Worm (Caenorhabditis elegans) whole organism, L4 larva: ENCODE results near the gene F52G3.8.
A peak's percentile ranks its signal among the peaks of the same experiment; 100 is the strongest.

Experiments used
- F37D6.2 ChIP-seq: sonication (generic microtip); optimal IDR thresholded peaks from 2 replicates; lab custom pipeline; 2016; ENCODE audit warnings: mild to moderate bottlenecking, missing genetic modification characterization, missing compliant biosample characterization
- F44E2.7 ChIP-seq: fragments of 200-800 bp; sonication (Bioruptor generic); IDR thresholded peaks from 2 replicates; pipeline ENCODE4 v2.1.2; 2022; ENCODE audit warnings: missing genetic modification characterization, missing compliant biosample characterization
- Y48G9A.11 ChIP-seq: fragments of 200-800 bp; sonication (Bioruptor generic); IDR thresholded peaks from 2 replicates; pipeline ENCODE4 v1.3.6; 2022; ENCODE audit warnings: missing genetic modification reagents, missing genetic modification characterization, missing compliant biosample characterization
- Y5F2A.4 ChIP-seq: fragments of 200-800 bp; sonication (Bioruptor generic); optimal IDR thresholded peaks from 2 replicates; lab custom pipeline; 2018; ENCODE audit warnings: mild to moderate bottlenecking, missing genetic modification characterization, missing compliant biosample characterization
- aha-1 ChIP-seq: fragments of 150-350 bp; peaks from one replicate; lab custom pipeline; 2014; ENCODE audit warnings: missing biosample characterization, missing genetic modification characterization
- ama-1 ChIP-seq: fragments of 150-350 bp; optimal IDR thresholded peaks from 2 replicates; lab custom pipeline; 2014; ENCODE audit warnings: inconsistent platforms, mixed read lengths
- attf-4 ChIP-seq: sonication (generic microtip); optimal IDR thresholded peaks from 3 replicates; lab custom pipeline; 2017; ENCODE audit warnings: missing biosample characterization, missing genetic modification characterization
- ceh-20 ChIP-seq: fragments of 200-800 bp; sonication (Bioruptor generic); IDR thresholded peaks from 2 replicates; pipeline ENCODE4 v1.3.6; 2022; ENCODE audit warnings: missing genetic modification reagents, missing genetic modification characterization, missing compliant biosample characterization
- cey-2 ChIP-seq: sonication (generic microtip); optimal IDR thresholded peaks from 3 replicates; lab custom pipeline; 2017; ENCODE audit warnings: missing genetic modification characterization, mild to moderate bottlenecking, missing compliant biosample characterization, antibody characterized with exemption, borderline replicate concordance; ENCODE audit not compliant: insufficient read depth
- ctbp-1 ChIP-seq: fragments of 200-800 bp; sonication (Bioruptor generic); IDR thresholded peaks from 2 replicates; pipeline ENCODE4 v1.3.6; 2022; ENCODE audit warnings: missing genetic modification reagents, missing genetic modification characterization, missing compliant biosample characterization
- daf-12 ChIP-seq: fragments of 150-350 bp; optimal IDR thresholded peaks from 2 replicates; lab custom pipeline; 2014; ENCODE audit warnings: missing biosample characterization, missing genetic modification reagents, missing genetic modification characterization
- daf-19 ChIP-seq: fragments of 200-800 bp; sonication (Bioruptor generic); conservative IDR thresholded peaks from 2 replicates; pipeline ENCODE4 v1.3.6; 2022; ENCODE audit warnings: missing genetic modification characterization, missing compliant biosample characterization
- daf-8 ChIP-seq: fragments of 200-800 bp; sonication (Bioruptor generic); IDR thresholded peaks from 2 replicates; pipeline ENCODE4 v1.3.6; 2022; ENCODE audit warnings: missing genetic modification characterization, missing compliant biosample characterization
- dmd-6 ChIP-seq: fragments of 200-800 bp; sonication (Bioruptor generic); IDR thresholded peaks from 2 replicates; pipeline ENCODE4 v1.3.6; 2022; ENCODE audit warnings: missing genetic modification reagents, missing genetic modification characterization, missing compliant biosample characterization
- dpl-1 ChIP-seq: fragments of 150-350 bp; optimal IDR thresholded peaks from 2 replicates; lab custom pipeline; 2014; ENCODE audit warnings: missing biosample characterization, missing genetic modification reagents, missing genetic modification characterization
- hlh-11 ChIP-seq: fragments of 200-800 bp; sonication (Bioruptor generic); optimal IDR thresholded peaks from 2 replicates; lab custom pipeline; 2018; ENCODE audit warnings: mild to moderate bottlenecking, missing genetic modification characterization, missing compliant biosample characterization
- hmg-1.1 ChIP-seq: fragments of 200-800 bp; sonication (Bioruptor generic); IDR thresholded peaks from 2 replicates; pipeline ENCODE4 v1.3.6; 2022; ENCODE audit warnings: missing genetic modification reagents, missing genetic modification characterization, missing compliant biosample characterization
- jun-1 ChIP-seq: fragments of 150-350 bp; optimal IDR thresholded peaks from 2 replicates; lab custom pipeline; 2014; ENCODE audit warnings: missing biosample characterization, missing genetic modification reagents, missing genetic modification characterization
- lim-7 ChIP-seq: fragments of 200-800 bp; sonication (Bioruptor generic); IDR thresholded peaks from 2 replicates; pipeline ENCODE4 v1.3.6; 2022; ENCODE audit warnings: missing genetic modification characterization, missing compliant biosample characterization
- lin-15B ChIP-seq: fragments of 150-350 bp; sonication (generic microtip); optimal IDR thresholded peaks from 3 replicates; lab custom pipeline; 2014; ENCODE audit warnings: missing biosample characterization, missing genetic modification characterization
- lin-38 ChIP-seq: fragments of 200-800 bp; sonication (Bioruptor generic); IDR thresholded peaks from 2 replicates; pipeline ENCODE4 v1.3.6; 2022; ENCODE audit warnings: missing genetic modification reagents, missing genetic modification characterization, missing compliant biosample characterization
- lin-39 ChIP-seq: fragments of 150-350 bp; optimal IDR thresholded peaks from 2 replicates; lab custom pipeline; 2014; ENCODE audit warnings: missing biosample characterization, missing genetic modification reagents, missing genetic modification characterization
- lsy-2 ChIP-seq, 2 experiments: fragments of 150-350 bp in 1 of 2; sonication (generic microtip) in 1 of 2; optimal IDR thresholded peaks; 2 replicates each; lab custom pipeline; 2014 to 2017; ENCODE audit warnings: missing biosample characterization in 2 of 2, missing genetic modification characterization in 2 of 2
- mdl-1 ChIP-seq, 2 experiments: fragments of 150-350 bp in 1 of 2; sonication (generic microtip) in 1 of 2; optimal IDR thresholded peaks; 2 replicates each; lab custom pipeline; 2014 to 2017; ENCODE audit warnings: missing biosample characterization in 2 of 2, missing genetic modification characterization in 2 of 2
- mdt-29 ChIP-seq: fragments of 200-800 bp; sonication (Bioruptor generic); IDR thresholded peaks from 2 replicates; pipeline ENCODE4 v1.3.6; 2022; ENCODE audit warnings: missing genetic modification reagents, missing genetic modification characterization, missing compliant biosample characterization
- mep-1 ChIP-seq: fragments of 150-350 bp; sonication (generic microtip); optimal IDR thresholded peaks from 3 replicates; lab custom pipeline; 2014; ENCODE audit warnings: missing biosample characterization, missing genetic modification characterization
- mes-2 ChIP-seq: sonication (generic microtip); optimal IDR thresholded peaks from 2 replicates; lab custom pipeline; 2016; ENCODE audit warnings: missing genotype, mild to moderate bottlenecking, missing genetic modification characterization, missing compliant biosample characterization; ENCODE audit not compliant: poor library complexity, severe bottlenecking
- mxl-2 ChIP-seq: fragments of 200-800 bp; sonication (Bioruptor generic); conservative IDR thresholded peaks from 2 replicates; pipeline ENCODE4 v1.3.6; 2022; ENCODE audit warnings: missing genetic modification reagents, missing genetic modification characterization, missing compliant biosample characterization
- mxl-3 ChIP-seq: fragments of 200-800 bp; sonication (Bioruptor generic); optimal IDR thresholded peaks from 2 replicates; lab custom pipeline; 2018; ENCODE audit warnings: mild to moderate bottlenecking, missing genetic modification characterization, missing compliant biosample characterization
- nhr-10 ChIP-seq: fragments of 150-350 bp; optimal IDR thresholded peaks from 2 replicates; lab custom pipeline; 2014; ENCODE audit warnings: missing biosample characterization, missing genetic modification characterization
- nhr-11 ChIP-seq: fragments of 150-350 bp; optimal IDR thresholded peaks from 2 replicates; lab custom pipeline; 2014; ENCODE audit warnings: missing biosample characterization, missing genetic modification characterization
- nhr-111 ChIP-seq: fragments of 200-800 bp; sonication (Bioruptor generic); optimal IDR thresholded peaks from 2 replicates; lab custom pipeline; 2018; ENCODE audit warnings: mild to moderate bottlenecking, missing genetic modification characterization, missing compliant biosample characterization
- nhr-237 ChIP-seq: sonication (generic microtip); optimal IDR thresholded peaks from 2 replicates; lab custom pipeline; 2017; ENCODE audit warnings: missing biosample characterization, missing genetic modification characterization
- nhr-48 ChIP-seq: sonication (generic microtip); optimal IDR thresholded peaks from 2 replicates; lab custom pipeline; 2016; ENCODE audit warnings: mild to moderate bottlenecking, missing genetic modification characterization, missing compliant biosample characterization
- nhr-77 ChIP-seq: fragments of 150-350 bp; optimal IDR thresholded peaks from 2 replicates; lab custom pipeline; 2014; ENCODE audit warnings: missing biosample characterization, missing genetic modification characterization
- php-3 ChIP-seq: fragments of 200-800 bp; sonication (Bioruptor generic); IDR thresholded peaks from 2 replicates; pipeline ENCODE4 v1.3.6; 2022; ENCODE audit warnings: missing genetic modification reagents, missing genetic modification characterization, missing compliant biosample characterization
- pqm-1 ChIP-seq: sonication (generic microtip); optimal IDR thresholded peaks from 2 replicates; lab custom pipeline; 2017; ENCODE audit warnings: missing biosample characterization, missing genetic modification characterization
- rbr-2 ChIP-seq: sonication (generic microtip); optimal IDR thresholded peaks from 2 replicates; lab custom pipeline; 2016; ENCODE audit warnings: missing genotype, missing genetic modification characterization, missing compliant biosample characterization
- sdz-12 ChIP-seq: fragments of 200-800 bp; sonication (Bioruptor generic); optimal IDR thresholded peaks from 2 replicates; lab custom pipeline; 2018; ENCODE audit warnings: mild to moderate bottlenecking, missing genetic modification characterization, missing compliant biosample characterization
- spr-1 ChIP-seq: sonication (generic microtip); optimal IDR thresholded peaks from 2 replicates; lab custom pipeline; 2016; ENCODE audit warnings: mild to moderate bottlenecking, missing genetic modification characterization, missing compliant biosample characterization
- tra-1 ChIP-seq: fragments of 200-800 bp; sonication (Bioruptor generic); IDR thresholded peaks from 2 replicates; pipeline ENCODE4 v1.3.6; 2022; ENCODE audit warnings: missing genetic modification reagents, missing genetic modification characterization, missing compliant biosample characterization
- unc-130 ChIP-seq: sonication (generic microtip); optimal IDR thresholded peaks from 2 replicates; lab custom pipeline; 2016; ENCODE audit warnings: missing genetic modification reagents, missing genetic modification characterization, missing compliant biosample characterization
- unc-39 ChIP-seq: sonication (generic microtip); optimal IDR thresholded peaks from 2 replicates; lab custom pipeline; 2017; ENCODE audit warnings: missing biosample characterization, missing genetic modification characterization
- unc-62 ChIP-seq, 3 experiments: fragments of 150-350 bp in 1 of 3; sonication (generic microtip); optimal IDR thresholded peaks in 2 of 3; peaks in 1 of 3; 1 replicate in 1 of 3; 2 replicates in 2 of 3; lab custom pipeline; 2014 to 2017; ENCODE audit warnings: missing biosample characterization in 3 of 3, missing genetic modification characterization in 3 of 3, missing genetic modification reagents in 3 of 3, missing genotype in 1 of 3
- zag-1 ChIP-seq: fragments of 150-350 bp; optimal IDR thresholded peaks from 2 replicates; lab custom pipeline; 2014; ENCODE audit warnings: missing biosample characterization, missing genetic modification characterization
- zfp-3 ChIP-seq: fragments of 200-800 bp; sonication (Bioruptor generic); conservative IDR thresholded peaks from 2 replicates; pipeline ENCODE4 v1.3.6; 2022; ENCODE audit warnings: missing genetic modification reagents, missing genetic modification characterization, missing compliant biosample characterization
- ztf-7 ChIP-seq: fragments of 150-350 bp; optimal IDR thresholded peaks from 2 replicates; lab custom pipeline; 2014; ENCODE audit warnings: missing biosample characterization, missing genetic modification characterization

The F52G3.8 gene

ce11 chrX:16929560-16930332 is 23.0 kb downstream of the F52G3.8 start (continued):
- TF ChIP-seq F37D6.2 (tag; lab: Kevin White, UChicago) (peak; percentile 93), daf-19 (no peak), unc-39 (tag; lab: Kevin White, UChicago) (no peak), mxl-3 (GFP tag; lab: Kevin White, UChicago) (peak; percentile 82), spr-1 (tag; lab: Kevin White, UChicago) (peak; percentile 91), lsy-2 (tag; optimal IDR thresholded peaks at IDR 0.05; lab: Kevin White, UChicago) (peak; percentile 90 to 95), nhr-77 (tag; lab: Kevin White, UChicago) (peak; percentile 77), dpl-1 (peak; percentile 68), jun-1 (tag; lab: Kevin White, UChicago) (peak; percentile 92), nhr-48 (peak; percentile 95), Y48G9A.11 (GFP tag; lab: Robert Waterston, UW) (no peak), mep-1 (tag; lab: Kevin White, UChicago) (peak; percentile 99), nhr-10 (tag; lab: Kevin White, UChicago) (peak; percentile 85), lin-15B (tag; lab: Kevin White, UChicago) (no peak), lin-39 (peak; percentile 29), mdt-29 (peak; percentile 100), daf-8 (GFP tag; lab: Robert Waterston, UW) (no peak; the same call in 1 of the 2 replicates)
- TF ChIP-seq, all 104 proteins: peak for 77

- TF ChIP-seq dmd-6 (GFP tag; lab: Robert Waterston, UW) (peak; percentile 45), tra-1 (no peak), rbr-2 (peak; percentile 69), nhr-111 (GFP tag; lab: Kevin White, UChicago) (no peak), ceh-20 (GFP tag; lab: Robert Waterston, UW) (peak; percentile 67; the same call in 1 of the 2 replicates), mdl-1 (tag; optimal IDR thresholded peaks at IDR 0.05; lab: Kevin White, UChicago) (peak in 1 of 2 experiments; percentile 67), aha-1 (peak; percentile 97), attf-4 (tag; lab: Kevin White, UChicago) (no peak), Y48G9A.11 (GFP tag; lab: Robert Waterston, UW) (peak; percentile 68; the same call in 1 of the 2 replicates), zfp-3 (GFP tag; lab: Robert Waterston, UW) (0 out of 2 replicates have a peak, but pooled peaks have one; percentile 14), unc-62 (GFP tag; optimal IDR thresholded peaks at IDR 0.05 in 1 of 2; lab: Kevin White, UChicago) (peak in 1 of 2 experiments; percentile 81), unc-62 (tag; optimal IDR thresholded peaks at IDR 0.05; lab: Kevin White, UChicago) (no peak), nhr-237 (no peak), zag-1 (no peak), mes-2 (no peak), mxl-3 (GFP tag; lab: Kevin White, UChicago) (peak; percentile 22), ama-1 (lab: Kevin White, UChicago) (no peak), Y5F2A.4 (GFP tag; lab: Kevin White, UChicago) (peak; percentile 36), F37D6.2 (tag; lab: Kevin White, UChicago) (peak; percentile 20), hlh-11 (tag; lab: Kevin White, UChicago) (peak; percentile 52), unc-130 (GFP tag; lab: Kevin White, UChicago) (peak; percentile 47), hmg-1.1 (GFP tag; lab: Robert Waterston, UW) (peak; percentile 71), lim-7 (GFP tag; lab: Robert Waterston, UW) (peak; percentile 83), nhr-77 (tag; lab: Kevin White, UChicago) (no peak), F44E2.7 (0 out of 2 replicates have a peak, but pooled peaks have one; percentile 53), nhr-11 (tag; lab: Kevin White, UChicago) (no peak), pqm-1 (tag; lab: Kevin White, UChicago) (no peak), nhr-48 (peak; percentile 9), mxl-2 (GFP tag; lab: Robert Waterston, UW) (peak; percentile 42; the same call in 1 of the 2 replicates), ztf-7 (tag; lab: Kevin White, UChicago) (no peak), ctbp-1 (GFP tag; lab: Robert Waterston, UW) (peak; percentile 68; the same call in 1 of the 2 replicates), php-3 (GFP tag; lab: Robert Waterston, UW) (no peak), cey-2 (tag; lab: Kevin White, UChicago) (no peak), sdz-12 (GFP tag; lab: Kevin White, UChicago) (no peak), lin-38 (no peak), unc-39 (tag; lab: Kevin White, UChicago) (no peak), daf-12 (tag; lab: Kevin White, UChicago) (no peak), daf-8 (GFP tag; lab: Robert Waterston, UW) (no peak)
Measured at ce11 chrX:16928087-16928486, 24.7 kb downstream of the F52G3.8 start.
